Worm (Caenorhabditis elegans): ENCODE data around the gene F54D11.4.

F54D11.4 gene

ce11 chrV:4615802-4616201 lies at the start of gene F54D11.4, which contains the start of gene Y61A9LA.10:
TSS of gene F54D11.4 (plus strand) at chrV:4616151.
TSS of gene Y61A9LA.10 (minus strand) at chrV:4615817.
- no peak for TF ChIP-seq unc-30 (tag; optimal IDR thresholded peaks at IDR 0.05)
- TF ChIP-seq elt-3 (tag; optimal IDR thresholded peaks at IDR 0.05), result peak in 1 of 6 experiments; percentile 43
- peak; percentile 54 for TF ChIP-seq skn-1 (tag; optimal IDR thresholded peaks at IDR 0.05)
- no peak for TF ChIP-seq unc-62 (GFP tag; optimal IDR thresholded peaks at IDR 0.05)
- peak; percentile 13 for TF ChIP-seq snpc-4 (tag; optimal IDR thresholded peaks at IDR 0.05)
- no peak for TF ChIP-seq lir-3 (tag; optimal IDR thresholded peaks at IDR 0.05; ENCODE audit: poor library complexity)
- TF ChIP-seq fos-1 (tag; optimal IDR thresholded peaks at IDR 0.05), result peak; percentile 11
- TF ChIP-seq dsc-1 (tag; optimal IDR thresholded peaks at IDR 0.05), result peak; percentile 66
- TF ChIP-seq snu-23 (GFP tag; optimal IDR thresholded peaks at IDR 0.05), result peak; percentile 63
- no peak for TF ChIP-seq nhr-12 (tag; optimal IDR thresholded peaks at IDR 0.05)
- TF ChIP-seq pax-3 (tag; optimal IDR thresholded peaks at IDR 0.05), result no peak
- peak; percentile 34 to 52 (median 35) for TF ChIP-seq ceh-82 (tag; optimal IDR thresholded peaks at IDR 0.05)
- TF ChIP-seq ama-1 (optimal IDR thresholded peaks at IDR 0.05), result no peak
- peak; percentile 80 for TF ChIP-seq nhr-47 (tag; optimal IDR thresholded peaks at IDR 0.05)
- TF ChIP-seq fkh-4 (tag; optimal IDR thresholded peaks at IDR 0.05; ENCODE audit: borderline replicate concordance), result no peak
- no peak for TF ChIP-seq rnt-1 (tag; optimal IDR thresholded peaks at IDR 0.05)
- peak; percentile 48 for TF ChIP-seq egl-13 (tag; optimal IDR thresholded peaks at IDR 0.05)
- TF ChIP-seq sox-4 (tag; optimal IDR thresholded peaks at IDR 0.05), result peak; percentile 24
- peak; percentile 5 for TF ChIP-seq F16B12.6 (tag; optimal IDR thresholded peaks at IDR 0.05)
- no peak for TF ChIP-seq egl-27 (tag; optimal IDR thresholded peaks at IDR 0.05)
- TF ChIP-seq hpl-2 (GFP tag; optimal IDR thresholded peaks at IDR 0.05), result peak; percentile 15
- no peak for TF ChIP-seq Y116A8C.19 (tag; optimal IDR thresholded peaks at IDR 0.05; ENCODE audit: borderline replicate concordance)
- TF ChIP-seq nhr-71 (tag; optimal IDR thresholded peaks at IDR 0.05), result peak; percentile 79
- no peak for TF ChIP-seq lin-14 (GFP tag; optimal IDR thresholded peaks at IDR 0.05)
- peak; percentile 69 for TF ChIP-seq nhr-90 (tag; optimal IDR thresholded peaks at IDR 0.05; ENCODE audit: poor library complexity)
- TF ChIP-seq blmp-1 (tag; optimal IDR thresholded peaks at IDR 0.05), result peak; percentile 39
- peak; percentile 28 for TF ChIP-seq elt-2 (tag; optimal IDR thresholded peaks at IDR 0.05)
- peak; percentile 54 to 75 for TF ChIP-seq lin-35 (GFP tag; optimal IDR thresholded peaks at IDR 0.05)
- no peak for TF ChIP-seq aly-2 (tag; optimal IDR thresholded peaks at IDR 0.05)
- peak; percentile 70 to 78 for TF ChIP-seq lsy-2 (tag; optimal IDR thresholded peaks at IDR 0.05)
- TF ChIP-seq lin-15B (tag; optimal IDR thresholded peaks at IDR 0.05), result peak; percentile 36
- no peak for TF ChIP-seq pag-3 (tag; optimal IDR thresholded peaks at IDR 0.05; ENCODE audit: borderline replicate concordance, insufficient read depth)
- TF ChIP-seq swsn-7 (tag; optimal IDR thresholded peaks at IDR 0.05), result peak; percentile 67
- peak; percentile 58 for TF ChIP-seq irx-1 (tag; optimal IDR thresholded peaks at IDR 0.05)
- TF ChIP-seq nhr-28 (tag; optimal IDR thresholded peaks at IDR 0.05), result no peak
- TF ChIP-seq efl-1 (optimal IDR thresholded peaks at IDR 0.05), result peak; percentile 55 to 63
- TF ChIP-seq efl-1 (GFP tag; optimal IDR thresholded peaks at IDR 0.05 in 1 of 2), result peak; percentile 66 to 94
- TF ChIP-seq mep-1 (tag; optimal IDR thresholded peaks at IDR 0.05), result peak; percentile 84
- TF ChIP-seq unc-130 (tag; optimal IDR thresholded peaks at IDR 0.05), result no peak
- peak; percentile 39 for TF ChIP-seq C16A3.4 (tag; optimal IDR thresholded peaks at IDR 0.05)
- no peak for TF ChIP-seq alr-1 (tag; optimal IDR thresholded peaks at IDR 0.05; ENCODE audit: borderline replicate concordance)
- no peak for TF ChIP-seq jun-1 (tag; optimal IDR thresholded peaks at IDR 0.05)
- no peak for TF ChIP-seq ets-5 (GFP tag; IDR thresholded peaks at IDR 0.05)
- TF ChIP-seq xbp-1 (tag; optimal IDR thresholded peaks at IDR 0.05), result peak; percentile 74
- TF ChIP-seq nhr-20 (tag; optimal IDR thresholded peaks at IDR 0.05), result peak; percentile 59
- TF ChIP-seq unc-86 (tag; optimal IDR thresholded peaks at IDR 0.05), result peak; percentile 40
- 0 out of 2 replicates have a peak, but pooled peaks have one; percentile 9 for TF ChIP-seq grh-1 (GFP tag; IDR thresholded peaks at IDR 0.05)
- peak; percentile 53 to 73 (median 66) for TF ChIP-seq dpl-1 (GFP tag; optimal IDR thresholded peaks at IDR 0.05)
- TF ChIP-seq sptf-1 (tag; optimal IDR thresholded peaks at IDR 0.05), result no peak
- peak; percentile 32 for TF ChIP-seq lin-39 (tag; optimal IDR thresholded peaks at IDR 0.05)
- no peak for TF ChIP-seq nhr-11 (tag; optimal IDR thresholded peaks at IDR 0.05)
- TF ChIP-seq C34B4.2 (tag; optimal IDR thresholded peaks at IDR 0.05), result no peak
- no peak for TF ChIP-seq lin-13 (GFP tag; optimal IDR thresholded peaks at IDR 0.05)

Measured in whole organism, L1 larva.